Fruit fly (Drosophila melanogaster): ENCODE results near the gene Sfp65A.

Gene Sfp65A

dm6 chr3L:6363626-6364025, 13.6 kb downstream of the Sfp65A start:
- no peak for TF ChIP-seq Dll (optimal IDR thresholded peaks at IDR 0.05)
- TF ChIP-seq CG8478 (optimal IDR thresholded peaks at IDR 0.05): no peak
- no peak for TF ChIP-seq EcR (GFP tag; optimal IDR thresholded peaks at IDR 0.05)
- TF ChIP-seq psq (optimal IDR thresholded peaks at IDR 0.05): no peak
- no peak for TF ChIP-seq usp (GFP tag; optimal IDR thresholded peaks at IDR 0.05)
- no peak for TF ChIP-seq pan (optimal IDR thresholded peaks at IDR 0.05)

- no peak for TF ChIP-seq psq (optimal IDR thresholded peaks at IDR 0.05)
- TF ChIP-seq EcR (GFP tag; optimal IDR thresholded peaks at IDR 0.05): no peak
- no peak for TF ChIP-seq pan (optimal IDR thresholded peaks at IDR 0.05)
- TF ChIP-seq Dll (optimal IDR thresholded peaks at IDR 0.05): no peak
- no peak for TF ChIP-seq CG8478 (optimal IDR thresholded peaks at IDR 0.05)
These were observed 14.1 kb downstream of the Sfp65A start for dm6 chr3L:6364217-6364616.

dm6 chr3L:6366629-6367028, 16.6 kb downstream of the Sfp65A start:
- TF ChIP-seq Dll (optimal IDR thresholded peaks at IDR 0.05): no peak

dm6 chr3L:6369638-6370195, 19.6 kb downstream of the Sfp65A start:
- TF ChIP-seq Dll (optimal IDR thresholded peaks at IDR 0.05) (peak; percentile 72), EcR (GFP tag; optimal IDR thresholded peaks at IDR 0.05) (no peak)

- TF ChIP-seq psq (optimal IDR thresholded peaks at IDR 0.05) (no peak), EcR (GFP tag; optimal IDR thresholded peaks at IDR 0.05) (no peak), usp (GFP tag; optimal IDR thresholded peaks at IDR 0.05) (no peak), Dll (optimal IDR thresholded peaks at IDR 0.05) (no peak), pan (optimal IDR thresholded peaks at IDR 0.05) (no peak), CG8478 (optimal IDR thresholded peaks at IDR 0.05) (no peak)
These were observed 21.3 kb downstream of the Sfp65A start for dm6 chr3L:6371406-6371805.

- TF ChIP-seq CG8478 (optimal IDR thresholded peaks at IDR 0.05) (no peak), Dll (optimal IDR thresholded peaks at IDR 0.05) (no peak), psq (optimal IDR thresholded peaks at IDR 0.05) (no peak), pan (optimal IDR thresholded peaks at IDR 0.05) (no peak), EcR (GFP tag; optimal IDR thresholded peaks at IDR 0.05) (no peak), usp (GFP tag; optimal IDR thresholded peaks at IDR 0.05) (no peak)
These were observed 37.7 kb downstream of the Sfp65A start for dm6 chr3L:6387754-6388153.

- TF ChIP-seq Dll (optimal IDR thresholded peaks at IDR 0.05) (no peak), psq (optimal IDR thresholded peaks at IDR 0.05) (no peak), EcR (GFP tag; optimal IDR thresholded peaks at IDR 0.05) (no peak), pan (optimal IDR thresholded peaks at IDR 0.05) (no peak), CG8478 (optimal IDR thresholded peaks at IDR 0.05) (no peak), usp (GFP tag; optimal IDR thresholded peaks at IDR 0.05) (no peak)
These were observed 41.3 kb downstream of the Sfp65A start for dm6 chr3L:6391354-6391753.

dm6 chr3L:6392443-6392842, 42.4 kb downstream of the Sfp65A start:
- no peak for TF ChIP-seq CG8478 (optimal IDR thresholded peaks at IDR 0.05)
- TF ChIP-seq pan (optimal IDR thresholded peaks at IDR 0.05): no peak
- no peak for TF ChIP-seq psq (optimal IDR thresholded peaks at IDR 0.05)
- no peak for TF ChIP-seq Dll (optimal IDR thresholded peaks at IDR 0.05)
- TF ChIP-seq EcR (GFP tag; optimal IDR thresholded peaks at IDR 0.05): no peak
- no peak for TF ChIP-seq usp (GFP tag; optimal IDR thresholded peaks at IDR 0.05)

- TF ChIP-seq CG8478 (optimal IDR thresholded peaks at IDR 0.05): no peak
- TF ChIP-seq usp (GFP tag; optimal IDR thresholded peaks at IDR 0.05): no peak
- TF ChIP-seq EcR (GFP tag; optimal IDR thresholded peaks at IDR 0.05): no peak
These were observed 45.8 kb downstream of the Sfp65A start for dm6 chr3L:6395907-6396306.

dm6 chr3L:6397835-6398234, 47.8 kb downstream of the Sfp65A start:
- TF ChIP-seq usp (GFP tag; optimal IDR thresholded peaks at IDR 0.05) (no peak), pan (optimal IDR thresholded peaks at IDR 0.05) (no peak), EcR (GFP tag; optimal IDR thresholded peaks at IDR 0.05) (no peak), Dll (optimal IDR thresholded peaks at IDR 0.05) (no peak), CG8478 (optimal IDR thresholded peaks at IDR 0.05) (no peak), psq (optimal IDR thresholded peaks at IDR 0.05) (no peak)

dm6 chr3L:6400062-6400750, 50.1 kb downstream of the Sfp65A start, which contains the start of gene CG42747:
Gene CG42747 (plus strand): TSS chr3L:6400590.
- TF ChIP-seq CG8478 (optimal IDR thresholded peaks at IDR 0.05) (no peak), usp (GFP tag; optimal IDR thresholded peaks at IDR 0.05) (no peak), pan (optimal IDR thresholded peaks at IDR 0.05) (no peak), Dll (optimal IDR thresholded peaks at IDR 0.05) (peak; percentile 27), EcR (GFP tag; optimal IDR thresholded peaks at IDR 0.05) (no peak), psq (optimal IDR thresholded peaks at IDR 0.05) (no peak)

All from whole organism.